Worm (Caenorhabditis elegans): ENCODE data around the gene chil-25.

DNA sequence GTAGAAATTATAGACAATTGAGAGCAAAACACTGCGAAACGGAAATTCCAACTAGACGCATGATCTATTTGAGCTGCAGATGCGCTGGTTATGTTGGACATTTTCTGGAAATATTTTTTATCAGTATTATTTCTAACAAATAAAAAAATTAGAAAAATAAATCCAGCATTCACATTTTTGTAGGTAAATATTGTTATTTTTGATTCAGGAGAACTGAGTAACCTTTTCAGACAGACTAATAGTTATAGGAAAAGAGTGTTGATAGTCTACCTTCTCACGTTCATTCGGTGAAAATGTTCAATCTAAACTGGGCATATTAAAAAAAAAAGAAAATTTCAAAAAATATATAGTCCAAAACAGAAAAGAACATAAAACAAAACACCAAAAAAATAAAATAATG, 47.3 kb upstream of the chil-25 start, which contains the start of gene sra-1:
- TF ChIP-seq ama-1 (optimal IDR thresholded peaks at IDR 0.05) (no peak), B0310.2 (tag; optimal IDR thresholded peaks at IDR 0.05) (no peak), hmg-4 (GFP tag; optimal IDR thresholded peaks at IDR 0.05) (no peak), flt-1 (GFP tag; IDR thresholded peaks at IDR 0.05) (no peak), aly-1 (tag; optimal IDR thresholded peaks at IDR 0.05) (no peak), scrt-1 (GFP tag; IDR thresholded peaks at IDR 0.05) (no peak), ceh-36 (tag; optimal IDR thresholded peaks at IDR 0.05) (no peak), tbx-11 (GFP tag; IDR thresholded peaks at IDR 0.05) (no peak), tbx-37 (GFP tag; conservative IDR thresholded peaks at IDR 0.05) (no peak), F13C5.2 (tag; optimal IDR thresholded peaks at IDR 0.05) (no peak)

All from whole organism, early embryonic.